Fruit fly (Drosophila melanogaster): ENCODE results near the gene pxb.

The pxb gene

dm6 chr3R:15660460-15660859, 5.5 kb upstream of the pxb start:
- TF ChIP-seq CG14655 (GFP tag; optimal IDR thresholded peaks at IDR 0.05) (no peak), Snoo (tag; optimal IDR thresholded peaks at IDR 0.05) (no peak), EcR (GFP tag; optimal IDR thresholded peaks at IDR 0.05) (no peak), CG32121 (GFP tag; IDR thresholded peaks at IDR 0.05) (no peak)

- TF ChIP-seq Pif1A (GFP tag; optimal IDR thresholded peaks at IDR 0.05) (no peak), CG4496 (GFP tag; IDR thresholded peaks at IDR 0.05) (peak; percentile 49; the same call in 1 of the 3 replicates), CG34367 (tag; optimal IDR thresholded peaks at IDR 0.05) (no peak), Ets98B (GFP tag; IDR thresholded peaks at IDR 0.05) (no peak; the same call in 1 of the 2 replicates), CG9948 (tag; optimal IDR thresholded peaks at IDR 0.05) (no peak), rn (GFP tag; IDR thresholded peaks at IDR 0.05) (no peak), fd96Ca (GFP tag; IDR thresholded peaks at IDR 0.05) (0 out of 3 replicates have a peak, but pooled peaks have one; percentile 16), Pif1B (GFP tag; optimal IDR thresholded peaks at IDR 0.05) (no peak), EcR (GFP tag; optimal IDR thresholded peaks at IDR 0.05) (peak; percentile 54), CG8301 (tag; optimal IDR thresholded peaks at IDR 0.05) (no peak), CG8159 (tag; optimal IDR thresholded peaks at IDR 0.05) (no peak), Snoo (tag; optimal IDR thresholded peaks at IDR 0.05) (no peak), CG32121 (GFP tag; IDR thresholded peaks at IDR 0.05) (no peak), CG17806 (tag; optimal IDR thresholded peaks at IDR 0.05) (no peak), CG15710 (tag; optimal IDR thresholded peaks at IDR 0.05) (no peak), CG14655 (GFP tag; optimal IDR thresholded peaks at IDR 0.05) (no peak), CG12605 (GFP tag; IDR thresholded peaks at IDR 0.05) (peak; percentile 34; the same call in 1 of the 2 replicates), CG13204 (GFP tag; optimal IDR thresholded peaks at IDR 0.05) (no peak), gl (tag; optimal IDR thresholded peaks at IDR 0.05) (no peak), D1 (tag; optimal IDR thresholded peaks at IDR 0.05) (no peak), CG10348 (GFP tag; IDR thresholded peaks at IDR 0.05) (no peak)
These were observed 1.4 kb upstream of the pxb start for dm6 chr3R:15664321-15665172.

- no peak for TF ChIP-seq rn (GFP tag; IDR thresholded peaks at IDR 0.05)
- no peak for TF ChIP-seq CG10348 (GFP tag; IDR thresholded peaks at IDR 0.05)
- no peak for TF ChIP-seq CG8301 (tag; optimal IDR thresholded peaks at IDR 0.05)
- no peak for TF ChIP-seq CG4496 (GFP tag; IDR thresholded peaks at IDR 0.05)
- no peak for TF ChIP-seq Snoo (tag; optimal IDR thresholded peaks at IDR 0.05)
- no peak for TF ChIP-seq CG13204 (GFP tag; optimal IDR thresholded peaks at IDR 0.05)
- no peak for TF ChIP-seq CG8159 (tag; optimal IDR thresholded peaks at IDR 0.05)
- TF ChIP-seq CG12605 (GFP tag; IDR thresholded peaks at IDR 0.05), result no peak
- TF ChIP-seq CG32121 (GFP tag; IDR thresholded peaks at IDR 0.05), result no peak
- TF ChIP-seq gl (tag; optimal IDR thresholded peaks at IDR 0.05), result no peak
- no peak for TF ChIP-seq EcR (GFP tag; optimal IDR thresholded peaks at IDR 0.05)
- no peak for TF ChIP-seq Pif1A (GFP tag; optimal IDR thresholded peaks at IDR 0.05)
- TF ChIP-seq Ets98B (GFP tag; IDR thresholded peaks at IDR 0.05), result no peak
- TF ChIP-seq CG9948 (tag; optimal IDR thresholded peaks at IDR 0.05), result no peak
- no peak for TF ChIP-seq D1 (tag; optimal IDR thresholded peaks at IDR 0.05)
These were observed 1.0 kb downstream of the pxb start for dm6 chr3R:15666900-15667507.

- TF ChIP-seq CG32121 (GFP tag; IDR thresholded peaks at IDR 0.05), result no peak
- no peak for TF ChIP-seq CG12605 (GFP tag; IDR thresholded peaks at IDR 0.05)
- TF ChIP-seq CG17806 (tag; optimal IDR thresholded peaks at IDR 0.05), result no peak
These were observed 3.0 kb downstream of the pxb start for dm6 chr3R:15668863-15669491.

dm6 chr3R:15670559-15670958, 4.6 kb downstream of the pxb start:
- 0 out of 3 replicates have a peak, but pooled peaks have one; percentile 15 for TF ChIP-seq fd96Ca (GFP tag; IDR thresholded peaks at IDR 0.05)
- peak; percentile 1 for TF ChIP-seq EcR (GFP tag; optimal IDR thresholded peaks at IDR 0.05)
- TF ChIP-seq Pif1A (GFP tag; optimal IDR thresholded peaks at IDR 0.05), result peak; percentile 22
- no peak for TF ChIP-seq CG14655 (GFP tag; optimal IDR thresholded peaks at IDR 0.05)
- peak; percentile 23 for TF ChIP-seq Snoo (tag; optimal IDR thresholded peaks at IDR 0.05)

dm6 chr3R:15672302-15672701, 6.3 kb downstream of the pxb start:
- TF ChIP-seq CG14655 (GFP tag; optimal IDR thresholded peaks at IDR 0.05), result no peak
- no peak for TF ChIP-seq CG34367 (tag; optimal IDR thresholded peaks at IDR 0.05)
- no peak for TF ChIP-seq Snoo (tag; optimal IDR thresholded peaks at IDR 0.05)

Data from whole organism, pupa.